Worm (Caenorhabditis elegans) whole organism, early embryonic: ENCODE results near the gene R04D3.4.
A peak's percentile ranks its signal among the peaks of the same experiment; 100 is the strongest.

Source experiments
- F13C5.2 ChIP-seq: sonication (generic microtip); optimal IDR thresholded peaks from 2 replicates; lab custom pipeline; 2017; ENCODE audit warnings: mild to moderate bottlenecking, missing genetic modification characterization, inconsistent platforms, missing compliant biosample characterization
- aly-1 ChIP-seq: sonication (generic microtip); optimal IDR thresholded peaks from 2 replicates; lab custom pipeline; 2016; ENCODE audit warnings: missing genetic modification characterization, missing compliant biosample characterization
- ama-1 ChIP-seq: fragments of 150-350 bp; optimal IDR thresholded peaks from 2 replicates; lab custom pipeline; 2014
- ceh-13 ChIP-seq: fragments of 200-800 bp; sonication (Bioruptor generic); optimal IDR thresholded peaks from 2 replicates; lab custom pipeline; 2018; ENCODE audit warnings: mild to moderate bottlenecking, missing genetic modification characterization, missing compliant biosample characterization
- ets-7 ChIP-seq: sonication (generic microtip); optimal IDR thresholded peaks from 2 replicates; lab custom pipeline; 2016; ENCODE audit warnings: missing genotype, missing genetic modification characterization, missing compliant biosample characterization
- flt-1 ChIP-seq: fragments of 200-800 bp; sonication (Bioruptor generic); IDR thresholded peaks from 2 replicates; pipeline ENCODE4 v1.3.6; 2022; ENCODE audit warnings: missing genetic modification characterization, missing compliant biosample characterization
- hmbx-1 ChIP-seq: sonication (generic microtip); optimal IDR thresholded peaks from 2 replicates; lab custom pipeline; 2016; ENCODE audit warnings: mild to moderate bottlenecking, missing genetic modification characterization, missing compliant biosample characterization
- pes-1 ChIP-seq: fragments of 200-800 bp; sonication (Bioruptor generic); IDR thresholded peaks from 2 replicates; pipeline ENCODE4 v1.3.6; 2022; ENCODE audit warnings: missing genetic modification reagents, missing genetic modification characterization, missing compliant biosample characterization
- sea-1 ChIP-seq: fragments of 200-800 bp; sonication (Bioruptor generic); conservative IDR thresholded peaks from 2 replicates; pipeline ENCODE4 v1.3.6; 2022; ENCODE audit warnings: missing genetic modification characterization, missing compliant biosample characterization
- tbx-11 ChIP-seq: fragments of 200-800 bp; sonication (Bioruptor generic); IDR thresholded peaks from 2 replicates; pipeline ENCODE4 v1.3.6; 2022; ENCODE audit warnings: missing genetic modification characterization, missing compliant biosample characterization
- tbx-37 ChIP-seq: fragments of 200-800 bp; sonication (Bioruptor generic); conservative IDR thresholded peaks from 2 replicates; pipeline ENCODE4 v1.3.6; 2022; ENCODE audit warnings: missing genetic modification reagents, missing genetic modification characterization, missing compliant biosample characterization
- tra-4 ChIP-seq: sonication (generic microtip); optimal IDR thresholded peaks from 2 replicates; lab custom pipeline; 2017; ENCODE audit warnings: missing genetic modification characterization, missing compliant biosample characterization

DNA sequence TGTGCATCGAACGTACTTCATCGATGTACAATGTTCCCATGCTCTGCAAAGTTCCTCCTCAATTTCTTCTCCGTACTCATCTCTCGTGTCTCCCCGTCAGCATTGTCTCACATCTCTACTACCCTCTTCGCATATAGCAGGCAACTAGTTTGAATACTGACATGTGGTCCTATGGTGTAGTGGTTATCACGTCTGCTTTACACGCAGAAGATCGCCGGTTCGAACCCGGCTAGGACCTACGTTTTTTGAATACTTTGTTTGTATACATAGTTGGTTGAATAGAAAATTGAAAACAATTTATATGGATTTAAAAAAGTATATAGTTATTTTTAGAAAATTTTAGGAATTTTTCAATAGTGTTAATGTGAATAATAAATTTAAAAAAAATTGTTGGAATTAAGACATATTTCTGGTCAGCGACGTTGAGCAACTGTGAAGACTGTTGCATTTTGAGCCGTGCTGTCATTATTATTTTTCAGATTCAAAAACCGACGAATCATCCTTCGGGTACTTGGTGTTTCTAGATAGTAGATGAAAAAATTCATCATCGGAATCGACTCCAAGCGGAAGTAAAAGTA is 18.3 kb upstream of the R04D3.4 start:
- TF ChIP-seq aly-1 (tag; lab: Kevin White, UChicago) (peak; percentile 85), ets-7 (tag; lab: Kevin White, UChicago) (peak; percentile 73), ceh-13 (GFP tag; lab: Kevin White, UChicago) (peak; percentile 92), F13C5.2 (peak; percentile 94), pes-1 (GFP tag; lab: Robert Waterston, UW) (peak; percentile 95), flt-1 (GFP tag; lab: Robert Waterston, UW) (peak; percentile 95), ama-1 (lab: Kevin White, UChicago) (no peak), tbx-37 (GFP tag; lab: Robert Waterston, UW) (peak; percentile 95), sea-1 (GFP tag; lab: Robert Waterston, UW) (peak; percentile 93), tbx-11 (peak; percentile 97), hmbx-1 (tag; lab: Kevin White, UChicago) (peak; percentile 86), tra-4 (tag; lab: Kevin White, UChicago) (peak; percentile 90)
